Worm (Caenorhabditis elegans): ENCODE measurements around the gene T24H10.4.

ce11 chrII:9120329-9120728 is 11.0 kb downstream of the T24H10.4 start:
- no peak for TF ChIP-seq him-1 (tag; optimal IDR thresholded peaks at IDR 0.05)
- no peak for TF ChIP-seq dao-5 (tag; optimal IDR thresholded peaks at IDR 0.05)
